Worm (Caenorhabditis elegans) whole organism, early embryonic: Measurements from ENCODE around the gene W02H3.1.

ENCODE experiments used
- B0310.2 ChIP-seq: sonication (generic microtip); optimal IDR thresholded peaks from 2 replicates; lab custom pipeline; 2016; ENCODE audit warnings: mild to moderate bottlenecking, missing genetic modification characterization, missing compliant biosample characterization
- aly-1 ChIP-seq: sonication (generic microtip); optimal IDR thresholded peaks from 2 replicates; lab custom pipeline; 2016; ENCODE audit warnings: missing genetic modification characterization, missing compliant biosample characterization
- ama-1 ChIP-seq: fragments of 150-350 bp; optimal IDR thresholded peaks from 2 replicates; lab custom pipeline; 2014
- ceh-36 ChIP-seq: sonication (generic microtip); optimal IDR thresholded peaks from 2 replicates; lab custom pipeline; 2016; ENCODE audit warnings: missing genetic modification characterization, inconsistent platforms, missing compliant biosample characterization
- ets-7 ChIP-seq: sonication (generic microtip); optimal IDR thresholded peaks from 2 replicates; lab custom pipeline; 2016; ENCODE audit warnings: missing genotype, missing genetic modification characterization, missing compliant biosample characterization
- flt-1 ChIP-seq: fragments of 200-800 bp; sonication (Bioruptor generic); IDR thresholded peaks from 2 replicates; pipeline ENCODE4 v1.3.6; 2022; ENCODE audit warnings: missing genetic modification characterization, missing compliant biosample characterization
- tbx-11 ChIP-seq: fragments of 200-800 bp; sonication (Bioruptor generic); IDR thresholded peaks from 2 replicates; pipeline ENCODE4 v1.3.6; 2022; ENCODE audit warnings: missing genetic modification characterization, missing compliant biosample characterization
- tbx-37 ChIP-seq: fragments of 200-800 bp; sonication (Bioruptor generic); conservative IDR thresholded peaks from 2 replicates; pipeline ENCODE4 v1.3.6; 2022; ENCODE audit warnings: missing genetic modification reagents, missing genetic modification characterization, missing compliant biosample characterization
- tra-4 ChIP-seq: sonication (generic microtip); optimal IDR thresholded peaks from 2 replicates; lab custom pipeline; 2017; ENCODE audit warnings: missing genetic modification characterization, missing compliant biosample characterization

ce11 chrX:11064799-11065198 lies 40.5 kb downstream of the W02H3.1 start, which contains the start of gene lpr-4:
- TF ChIP-seq ama-1 (lab: Kevin White, UChicago) = no peak
- no peak for TF ChIP-seq tra-4 (tag; lab: Kevin White, UChicago)
- no peak for TF ChIP-seq tbx-37 (GFP tag; lab: Robert Waterston, UW)
- TF ChIP-seq ceh-36 (tag; lab: Kevin White, UChicago) = no peak
- no peak for TF ChIP-seq tbx-11 (GFP tag; lab: Robert Waterston, UW)
- no peak for TF ChIP-seq aly-1 (tag; lab: Kevin White, UChicago)
- TF ChIP-seq ets-7 (tag; lab: Kevin White, UChicago) = no peak
- TF ChIP-seq B0310.2 = no peak
- TF ChIP-seq flt-1 (GFP tag; lab: Robert Waterston, UW) = no peak
